Fruit fly (Drosophila melanogaster) whole organism, embryonic: ENCODE measurements around the gene Spn75F.
A peak's percentile ranks its signal among the peaks of the same experiment; 100 is the strongest.

Source experiments
- CG11695 ChIP-seq: fragments of 200-800 bp; sonication (Bioruptor generic); IDR thresholded peaks from 3 replicates; pipeline ENCODE4 v1.3.6; 2022; ENCODE audit warnings: missing biosample characterization, missing genetic modification characterization
- CG12155 ChIP-seq: fragments of 200-800 bp; sonication (Bioruptor generic); optimal IDR thresholded peaks from 3 replicates; lab custom pipeline; 2016; ENCODE audit warnings: missing biosample characterization, missing genetic modification characterization
- CG12942 ChIP-seq: fragments of 200-800 bp; sonication (Bioruptor generic); optimal IDR thresholded peaks from 3 replicates; lab custom pipeline; 2016; ENCODE audit warnings: missing biosample characterization, missing genetic modification characterization
- CG13775 ChIP-seq: fragments of 200-800 bp; sonication (Bioruptor generic); optimal IDR thresholded peaks from 3 replicates; lab custom pipeline; 2017; ENCODE audit warnings: missing biosample characterization, mild to moderate bottlenecking, missing genetic modification characterization
- CG14710 ChIP-seq: fragments of 200-800 bp; sonication (Bioruptor generic); optimal IDR thresholded peaks from 3 replicates; lab custom pipeline; 2019; ENCODE audit warnings: missing biosample characterization, mild to moderate bottlenecking, missing genetic modification characterization, moderate library complexity
- CG15073 ChIP-seq: fragments of 200-800 bp; sonication (Bioruptor generic); optimal IDR thresholded peaks from 2 replicates; lab custom pipeline; 2016; ENCODE audit warnings: missing biosample characterization, missing genetic modification characterization
- CG17361 ChIP-seq: fragments of 200-800 bp; sonication (Bioruptor generic); IDR thresholded peaks from 3 replicates; pipeline ENCODE4 v1.3.6; 2022; ENCODE audit warnings: missing biosample characterization, missing genetic modification characterization
- CG1832 ChIP-seq: fragments of 200-800 bp; sonication (Bioruptor generic); optimal IDR thresholded peaks from 2 replicates; lab custom pipeline; 2017; ENCODE audit warnings: missing biosample characterization, mild to moderate bottlenecking, missing genetic modification characterization, inconsistent platforms
- CG2202 ChIP-seq: fragments of 200-800 bp; sonication (Bioruptor generic); optimal IDR thresholded peaks from 2 replicates; lab custom pipeline; 2018; ENCODE audit warnings: missing biosample characterization, mild to moderate bottlenecking, missing genetic modification characterization
- CG2875 ChIP-seq: fragments of 200-800 bp; sonication (Bioruptor generic); optimal IDR thresholded peaks from 2 replicates; lab custom pipeline; 2017; ENCODE audit warnings: missing biosample characterization, mild to moderate bottlenecking, missing genetic modification characterization, missing genetic modification reagents
- CG3065 ChIP-seq: fragments of 200-800 bp; sonication (Bioruptor generic); optimal IDR thresholded peaks from 2 replicates; lab custom pipeline; 2016; ENCODE audit warnings: missing biosample characterization, missing genetic modification characterization
- CG3281 ChIP-seq: fragments of 200-800 bp; sonication (Bioruptor generic); optimal IDR thresholded peaks from 3 replicates; lab custom pipeline; 2017; ENCODE audit warnings: missing biosample characterization, mild to moderate bottlenecking, missing genetic modification characterization
- CG4424 ChIP-seq: fragments of 200-800 bp; sonication (Bioruptor generic); optimal IDR thresholded peaks from 3 replicates; lab custom pipeline; 2016; ENCODE audit warnings: missing biosample characterization, missing genetic modification characterization
- CG4617 ChIP-seq: fragments of 200-800 bp; sonication (Bioruptor generic); optimal IDR thresholded peaks from 3 replicates; lab custom pipeline; 2016; ENCODE audit warnings: missing biosample characterization, missing genetic modification characterization, borderline replicate concordance
- CG6254 ChIP-seq: fragments of 200-800 bp; sonication (Bioruptor generic); optimal IDR thresholded peaks from 3 replicates; lab custom pipeline; 2017; ENCODE audit warnings: mild to moderate bottlenecking, missing biosample characterization, missing genetic modification reagents, missing genetic modification characterization
- CG6765 ChIP-seq: fragments of 200-800 bp; sonication (Bioruptor generic); optimal IDR thresholded peaks from 3 replicates; lab custom pipeline; 2017; ENCODE audit warnings: missing biosample characterization, mild to moderate bottlenecking, missing genetic modification characterization
- CG7556 ChIP-seq: fragments of 200-800 bp; sonication (Bioruptor generic); optimal IDR thresholded peaks from 2 replicates; lab custom pipeline; 2017; ENCODE audit warnings: missing biosample characterization, mild to moderate bottlenecking, missing genetic modification characterization
- CG7928 ChIP-seq: fragments of 200-800 bp; sonication (Bioruptor generic); optimal IDR thresholded peaks from 2 replicates; lab custom pipeline; 2017; ENCODE audit warnings: missing biosample characterization, mild to moderate bottlenecking, missing genetic modification characterization
- CHES-1-like ChIP-seq: fragments of 200-800 bp; sonication (Bioruptor generic); optimal IDR thresholded peaks from 2 replicates; lab custom pipeline; 2016; ENCODE audit warnings: missing biosample characterization, missing genetic modification characterization
- Dref ChIP-seq: fragments of 200-800 bp; sonication (Bioruptor generic); IDR thresholded peaks from 2 replicates; pipeline ENCODE4 v1.3.6; 2022; ENCODE audit warnings: missing biosample characterization, missing genetic modification characterization
- E2f1 ChIP-seq: fragments of 200-800 bp; sonication (Bioruptor generic); IDR thresholded peaks from 2 replicates; pipeline ENCODE4 v1.3.6; 2022; ENCODE audit warnings: missing biosample characterization, missing genetic modification characterization
- Eip74EF ChIP-seq, 2 experiments: fragments of 200-800 bp in 1 of 2; fragments of >200 bp in 1 of 2; sonication (Bioruptor generic) in 1 of 2; optimal IDR thresholded peaks; 2 replicates each; lab custom pipeline; 2017 to 2019; ENCODE audit warnings: missing biosample characterization in 2 of 2, missing genetic modification characterization in 2 of 2, mild to moderate bottlenecking in 1 of 2, moderate library complexity in 1 of 2
- Fer3 ChIP-seq: fragments of 200-800 bp; sonication (Bioruptor generic); optimal IDR thresholded peaks from 2 replicates; lab custom pipeline; 2018; ENCODE audit warnings: missing biosample characterization, mild to moderate bottlenecking, missing genetic modification characterization, moderate library complexity
- H15 ChIP-seq: fragments of 200-800 bp; sonication (Bioruptor generic); IDR thresholded peaks from 3 replicates; pipeline ENCODE4 v1.3.6; 2022; ENCODE audit warnings: missing biosample characterization, missing genetic modification characterization
- Hsf ChIP-seq: fragments of 200-800 bp; sonication (Bioruptor generic); optimal IDR thresholded peaks from 3 replicates; lab custom pipeline; 2016; ENCODE audit warnings: missing biosample characterization, missing genetic modification characterization
- Lpt ChIP-seq: fragments of >200 bp; optimal IDR thresholded peaks from 2 replicates; lab custom pipeline; 2018; ENCODE audit warnings: missing biosample characterization, missing genetic modification characterization
- MBD-R2 ChIP-seq: fragments of 200-800 bp; sonication (Bioruptor generic); IDR thresholded peaks from 2 replicates; pipeline ENCODE4 v1.3.6; 2022; ENCODE audit warnings: missing biosample characterization, missing genetic modification characterization
- Med ChIP-seq: fragments of 200-800 bp; sonication (Bioruptor generic); peaks from one replicate; lab custom pipeline; 2016; ENCODE audit warnings: missing biosample characterization, missing genetic modification characterization, mild to moderate bottlenecking, inconsistent platforms, moderate library complexity
- Mes4 ChIP-seq: fragments of 200-800 bp; sonication (Bioruptor generic); optimal IDR thresholded peaks from 2 replicates; lab custom pipeline; 2016; ENCODE audit warnings: missing biosample characterization, missing genetic modification characterization
- Opbp ChIP-seq: fragments of 200-800 bp; sonication (Bioruptor generic); IDR thresholded peaks from 3 replicates; pipeline ENCODE4 v1.3.6; 2022; ENCODE audit warnings: missing biosample characterization, missing genetic modification characterization; ENCODE audit not compliant: partially characterized antibody
- Sox100B ChIP-seq: fragments of 200-800 bp; sonication (Bioruptor generic); optimal IDR thresholded peaks from 3 replicates; lab custom pipeline; 2018; ENCODE audit warnings: missing biosample characterization, mild to moderate bottlenecking, missing genetic modification characterization
- Vsx1 ChIP-seq: fragments of 200-800 bp; sonication (Bioruptor generic); optimal IDR thresholded peaks from 2 replicates; lab custom pipeline; 2017; ENCODE audit warnings: missing biosample characterization, mild to moderate bottlenecking, missing genetic modification characterization, missing genetic modification reagents
- Xbp1 ChIP-seq: fragments of 200-800 bp; sonication (Bioruptor generic); optimal IDR thresholded peaks from 3 replicates; lab custom pipeline; 2016; ENCODE audit warnings: missing biosample characterization, mild to moderate bottlenecking, missing genetic modification characterization
- ash1 ChIP-seq: fragments of 200-800 bp; sonication (Bioruptor generic); optimal IDR thresholded peaks from 2 replicates; lab custom pipeline; 2018; ENCODE audit warnings: missing biosample characterization, mild to moderate bottlenecking, missing genetic modification characterization
- bcd ChIP-seq: fragments of 200-800 bp; sonication (Bioruptor generic); optimal IDR thresholded peaks from 2 replicates; lab custom pipeline; 2017; ENCODE audit warnings: missing biosample characterization, mild to moderate bottlenecking, missing genetic modification characterization
- bigmax ChIP-seq: fragments of 200-800 bp; sonication (Bioruptor generic); optimal IDR thresholded peaks from 2 replicates; lab custom pipeline; 2018; ENCODE audit warnings: missing biosample characterization, mild to moderate bottlenecking, missing genetic modification characterization
- eve ChIP-seq, 2 experiments: fragments of >200 bp; optimal IDR thresholded peaks; 2 replicates each; lab custom pipeline; 2017; ENCODE audit warnings: missing biosample characterization in 2 of 2, missing genetic modification characterization in 2 of 2
- fd102C ChIP-seq: fragments of 200-800 bp; sonication (Bioruptor generic); optimal IDR thresholded peaks from 2 replicates; lab custom pipeline; 2018; ENCODE audit warnings: missing biosample characterization, mild to moderate bottlenecking, missing genetic modification characterization, moderate library complexity
- kni ChIP-seq: fragments of 200-800 bp; sonication (Bioruptor generic); optimal IDR thresholded peaks from 3 replicates; lab custom pipeline; 2017; ENCODE audit warnings: mild to moderate bottlenecking, missing biosample characterization, missing genetic modification reagents, missing genetic modification characterization
- lmd ChIP-seq: fragments of 200-800 bp; sonication (Bioruptor generic); IDR thresholded peaks from 2 replicates; pipeline ENCODE4 v1.3.6; 2022; ENCODE audit warnings: missing biosample characterization, missing genetic modification characterization
- nom ChIP-seq: fragments of 200-800 bp; sonication (Bioruptor generic); optimal IDR thresholded peaks from 2 replicates; lab custom pipeline; 2017; ENCODE audit warnings: missing biosample characterization, missing genetic modification characterization, mild to moderate bottlenecking, moderate library complexity, missing genetic modification reagents
- pnt ChIP-seq: fragments of 200-800 bp; sonication (Bioruptor generic); optimal IDR thresholded peaks from 3 replicates; lab custom pipeline; 2016; ENCODE audit warnings: missing biosample characterization, missing genetic modification characterization
- ssp ChIP-seq: fragments of 200-800 bp; sonication (Bioruptor generic); IDR thresholded peaks from 2 replicates; pipeline ENCODE4 v1.3.6; 2022; ENCODE audit warnings: missing biosample characterization, missing genetic modification characterization
- stc ChIP-seq: fragments of 200-800 bp; sonication (Bioruptor generic); IDR thresholded peaks from 2 replicates; pipeline ENCODE4 v1.3.6; 2022; ENCODE audit warnings: missing biosample characterization, missing genetic modification characterization
- tap ChIP-seq: fragments of 200-800 bp; optimal IDR thresholded peaks from 3 replicates; lab custom pipeline; 2019; ENCODE audit warnings: missing biosample characterization, mild to moderate bottlenecking, missing genetic modification characterization, moderate library complexity
- toy ChIP-seq: fragments of 200-800 bp; sonication (Bioruptor generic); IDR thresholded peaks from 2 replicates; pipeline ENCODE4 v1.3.6; 2022; ENCODE audit warnings: missing biosample characterization, missing genetic modification characterization
- zen ChIP-seq: fragments of 200-800 bp; sonication (Bioruptor generic); optimal IDR thresholded peaks from 3 replicates; lab custom pipeline; 2018; ENCODE audit warnings: missing biosample characterization, mild to moderate bottlenecking, missing genetic modification characterization, moderate library complexity
- zf30C ChIP-seq: fragments of 200-800 bp; sonication (Bioruptor generic); optimal IDR thresholded peaks from 3 replicates; lab custom pipeline; 2018; ENCODE audit warnings: missing biosample characterization, mild to moderate bottlenecking, missing genetic modification characterization
- zfh1 ChIP-seq: fragments of 200-800 bp; sonication (Bioruptor generic); IDR thresholded peaks from 3 replicates; pipeline ENCODE4 v1.3.6; 2022; ENCODE audit warnings: missing biosample characterization, missing genetic modification characterization

The Spn75F gene

DNA sequence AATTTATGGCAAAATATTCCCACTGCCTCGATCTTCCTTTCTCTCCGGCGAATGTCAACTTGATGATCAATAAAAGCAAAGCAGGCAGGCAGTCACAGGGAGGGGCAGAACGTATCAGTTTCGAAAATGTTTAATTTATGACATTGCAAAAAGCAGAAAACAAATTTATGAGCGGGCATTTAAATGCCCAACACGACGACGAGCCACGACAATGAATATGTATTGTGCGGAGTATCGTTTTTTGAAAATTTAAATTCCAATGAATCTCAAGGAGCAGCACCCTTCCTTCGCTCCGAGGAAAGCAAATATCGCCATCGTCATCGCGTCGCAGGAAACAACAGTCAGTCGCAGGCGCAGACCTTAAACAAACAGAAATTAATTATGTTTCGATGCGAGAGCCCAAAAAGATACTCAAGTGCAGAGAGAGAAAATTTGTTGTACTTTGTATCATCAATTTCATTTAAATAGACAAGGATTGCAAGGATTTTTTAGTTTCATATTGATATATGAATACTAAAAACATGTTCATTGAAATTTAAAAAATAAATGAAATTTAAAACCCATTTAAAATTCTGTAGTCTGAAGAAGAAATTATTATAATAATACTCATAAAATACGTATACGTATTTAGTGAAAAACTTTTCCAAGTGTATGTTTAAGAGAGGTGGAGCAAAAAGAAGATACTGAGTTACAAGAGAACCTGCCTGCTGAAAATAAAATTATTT, 33.3 kb upstream of the Spn75F start (continued):
- peak; percentile 47 for TF ChIP-seq nom (GFP tag; lab: Kevin White, UChicago)
- TF ChIP-seq Lpt (GFP tag; lab: Kevin White, UChicago): no peak
- TF ChIP-seq Sox100B (GFP tag; lab: Kevin White, UChicago): peak; percentile 67
- peak; percentile 88 for TF ChIP-seq CG17361
- peak; percentile 60 for TF ChIP-seq CG13775 (GFP tag; lab: Kevin White, UChicago)
- peak; percentile 76 for TF ChIP-seq CG7556
- peak; percentile 36 for TF ChIP-seq Fer3
- peak; percentile 60 for TF ChIP-seq zen (tag; lab: Kevin White, UChicago)
- peak; percentile 47; the same call in 1 of the 3 replicates for TF ChIP-seq zfh1 (GFP tag; lab: Robert Waterston, UW)
- no peak for TF ChIP-seq H15 (GFP tag; lab: Robert Waterston, UW)
- no peak for TF ChIP-seq CG6765 (GFP tag; lab: Kevin White, UChicago)
- TF ChIP-seq CG1832 (GFP tag; lab: Kevin White, UChicago): no peak
- TF ChIP-seq toy (GFP tag; lab: Robert Waterston, UW): no peak
- TF ChIP-seq CG11695: peak; percentile 71; the same call in 2 of the 3 replicates
- TF ChIP-seq ssp (GFP tag; lab: Robert Waterston, UW): no peak
- TF ChIP-seq Dref: no peak
- TF ChIP-seq pnt (GFP tag; lab: Kevin White, UChicago): no peak
- peak; percentile 31 for TF ChIP-seq CG3065 (GFP tag; lab: Kevin White, UChicago)
- TF ChIP-seq Mes4 (GFP tag; lab: Kevin White, UChicago): no peak
- TF ChIP-seq eve (GFP tag; optimal IDR thresholded peaks at IDR 0.05; lab: Kevin White, UChicago): no peak
- TF ChIP-seq bcd (GFP tag; lab: Kevin White, UChicago): no peak
- TF ChIP-seq stc (GFP tag; lab: Robert Waterston, UW): peak; percentile 52; the same call in 1 of the 2 replicates
- TF ChIP-seq CG2202 (tag; lab: Kevin White, UChicago): peak; percentile 31
- peak; percentile 65 for TF ChIP-seq CG4424 (GFP tag; lab: Kevin White, UChicago)
- TF ChIP-seq CG4617 (GFP tag; lab: Kevin White, UChicago): no peak
- peak; percentile 67 for TF ChIP-seq tap (tag; lab: Kevin White, UChicago)
- TF ChIP-seq fd102C: peak; percentile 15
- no peak for TF ChIP-seq CHES-1-like (GFP tag; lab: Kevin White, UChicago)
- no peak for TF ChIP-seq CG12942 (GFP tag; lab: Kevin White, UChicago)
- peak in 1 of 2 experiments; percentile 32 for TF ChIP-seq Eip74EF (GFP tag; optimal IDR thresholded peaks at IDR 0.05; lab: Kevin White, UChicago)
- no peak for TF ChIP-seq CG7928 (GFP tag; lab: Kevin White, UChicago)
- no peak for TF ChIP-seq bigmax (GFP tag; lab: Kevin White, UChicago)
- TF ChIP-seq Vsx1 (GFP tag; lab: Kevin White, UChicago): no peak
- peak; percentile 91 for TF ChIP-seq zf30C (GFP tag; lab: Kevin White, UChicago)
- no peak for TF ChIP-seq Hsf (GFP tag; lab: Kevin White, UChicago)
- TF ChIP-seq CG12155 (GFP tag; lab: Kevin White, UChicago): peak; percentile 22
- TF ChIP-seq CG14710: peak; percentile 90
- peak; percentile 66 for TF ChIP-seq CG6254 (GFP tag; lab: Kevin White, UChicago)
- 0 out of 2 replicates have a peak, but pooled peaks have one; percentile 24 for TF ChIP-seq E2f1
- TF ChIP-seq Med (GFP tag; lab: Kevin White, UChicago): peak; percentile 5
- TF ChIP-seq ash1 (GFP tag; lab: Kevin White, UChicago): no peak
- TF ChIP-seq lmd (GFP tag; lab: Robert Waterston, UW): peak; percentile 26; the same call in 1 of the 2 replicates
- peak; percentile 23 for TF ChIP-seq CG3281
- peak; percentile 24 for TF ChIP-seq CG2875 (GFP tag; lab: Kevin White, UChicago)
- peak; percentile 36 for TF ChIP-seq Xbp1
- no peak for TF ChIP-seq CG15073 (GFP tag; lab: Kevin White, UChicago)
- TF ChIP-seq Opbp (GFP tag; lab: Robert Waterston, UW): no peak
- no peak for TF ChIP-seq kni (GFP tag; lab: Kevin White, UChicago)
- TF ChIP-seq MBD-R2 (GFP tag; lab: Robert Waterston, UW): no peak
